Worm (Caenorhabditis elegans): ENCODE results near the gene F32D8.2.

Gene F32D8.2

DNA sequence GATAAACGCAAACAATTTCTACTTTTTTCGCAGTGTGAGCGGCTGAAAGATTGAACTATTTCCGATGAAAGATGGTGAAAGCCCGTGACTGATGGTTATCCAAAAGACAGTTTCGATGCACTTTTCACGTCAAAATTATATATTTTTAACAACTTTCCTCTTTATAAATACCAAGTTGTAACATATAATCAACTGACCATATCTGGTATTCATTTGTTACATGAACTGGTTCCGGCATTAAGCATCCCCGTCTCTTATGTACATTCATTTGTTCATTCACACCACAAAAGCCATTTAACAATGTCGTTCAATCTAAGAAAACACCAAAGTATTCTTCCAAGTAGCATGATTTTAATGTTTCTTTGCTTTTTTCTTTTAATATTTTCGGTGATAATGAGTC lies at the start of gene F32D8.2:
Gene F32D8.2 (plus strand): TSS at position 301 of the 400 bp plus-strand sequence.
- TF ChIP-seq sptf-1 (tag; optimal IDR thresholded peaks at IDR 0.05) (no peak), snu-23 (GFP tag; optimal IDR thresholded peaks at IDR 0.05) (no peak), elt-2 (tag; optimal IDR thresholded peaks at IDR 0.05) (no peak)

DNA sequence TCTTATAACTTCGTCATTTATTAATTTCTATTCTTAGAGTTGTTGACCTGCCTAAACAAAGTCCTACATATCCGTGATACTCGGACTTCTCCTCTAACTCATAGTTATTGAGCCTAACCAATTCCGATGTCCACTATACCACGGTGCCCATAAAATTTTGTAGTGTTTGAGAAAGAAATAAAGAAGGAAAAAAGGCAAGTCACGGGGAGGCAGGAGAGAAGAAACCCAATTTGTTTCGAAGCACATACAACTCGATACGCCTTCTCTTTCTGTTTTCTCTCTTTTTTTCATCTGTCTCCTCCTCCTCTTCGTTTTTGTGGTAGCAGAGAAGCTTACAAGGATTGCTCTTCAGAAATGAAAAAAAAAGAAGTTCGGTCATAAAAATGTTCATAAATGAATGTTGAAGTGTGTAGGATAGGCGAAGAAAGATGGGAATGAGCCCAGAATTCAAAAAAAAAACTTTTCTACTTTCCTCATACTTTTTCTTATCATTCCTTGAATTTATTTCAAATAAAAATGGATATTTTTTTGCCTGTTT lies 48.8 kb upstream of the F32D8.2 start:
- TF ChIP-seq fkh-10 (GFP tag; optimal IDR thresholded peaks at IDR 0.05) (peak; percentile 15), zag-1 (tag; optimal IDR thresholded peaks at IDR 0.05) (no peak), lin-14 (GFP tag; optimal IDR thresholded peaks at IDR 0.05) (peak; percentile 62), mep-1 (tag; optimal IDR thresholded peaks at IDR 0.05) (peak; percentile 8), skn-1 (tag; optimal IDR thresholded peaks at IDR 0.05) (no peak), ceh-63 (GFP tag; optimal IDR thresholded peaks at IDR 0.05) (no peak), aha-1 (tag; optimal IDR thresholded peaks at IDR 0.05) (no peak)

DNA sequence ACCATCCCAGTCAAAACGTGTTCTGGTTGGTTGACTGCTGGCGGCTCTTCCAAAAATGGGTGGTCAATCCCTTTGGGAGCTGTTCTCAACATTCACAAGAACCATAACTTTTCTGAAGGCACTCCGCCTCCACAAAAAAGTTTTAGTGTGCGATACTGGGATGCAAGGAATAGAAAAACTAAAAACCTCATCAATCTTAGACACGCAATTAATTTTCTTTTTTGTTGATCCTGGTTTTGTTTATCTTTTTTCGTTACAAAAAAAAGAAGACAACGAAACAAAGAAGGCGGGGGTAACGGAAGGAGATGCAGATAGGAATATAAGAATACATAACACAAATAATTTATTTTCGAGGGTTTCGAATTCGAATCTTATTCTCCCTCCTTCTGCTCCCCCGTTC lies 45.4 kb upstream of the F32D8.2 start:
- TF ChIP-seq nhr-71 (tag; optimal IDR thresholded peaks at IDR 0.05) (no peak), lin-14 (GFP tag; optimal IDR thresholded peaks at IDR 0.05) (peak; percentile 27)

DNA sequence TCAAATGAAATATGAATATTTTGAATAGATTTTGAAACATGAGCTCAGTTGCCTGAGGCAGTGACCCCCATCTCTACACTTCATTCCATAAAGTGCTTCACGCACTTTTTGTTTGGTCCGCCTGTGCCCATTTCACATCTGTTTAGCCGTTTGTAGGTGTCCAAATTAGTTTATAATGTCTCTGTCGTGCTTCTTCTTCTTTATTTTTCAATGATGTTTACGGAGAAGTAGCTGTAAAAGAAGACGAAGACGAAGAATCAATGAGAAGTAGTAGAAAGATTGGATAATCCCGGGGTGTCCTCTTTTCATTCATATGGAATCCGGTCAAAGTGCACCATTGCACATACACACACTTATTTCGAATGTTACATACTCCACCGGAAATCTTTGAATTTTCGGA lies 44.2 kb upstream of the F32D8.2 start:
- TF ChIP-seq skn-1 (tag; optimal IDR thresholded peaks at IDR 0.05) (no peak), lin-14 (GFP tag; optimal IDR thresholded peaks at IDR 0.05) (peak; percentile 8)

DNA sequence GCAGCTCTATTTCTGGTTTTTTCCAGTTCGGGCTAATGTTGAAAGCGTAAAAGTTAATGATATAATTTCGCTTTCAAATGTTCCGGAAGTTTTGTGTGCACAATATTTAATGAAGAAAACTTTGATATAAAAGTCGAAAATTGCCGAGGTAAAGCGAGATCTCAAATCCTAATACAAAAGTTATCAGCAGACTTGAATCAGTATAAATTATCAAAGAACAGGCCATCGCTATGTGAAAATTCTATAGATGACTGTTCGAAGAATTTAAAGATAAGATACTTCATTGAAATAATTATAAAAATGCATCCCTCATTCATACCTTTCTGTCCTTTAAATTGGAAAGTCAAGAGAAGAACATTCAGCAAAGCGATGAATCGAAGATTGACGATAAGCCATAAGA lies 36.7 kb upstream of the F32D8.2 start, which contains the start of gene C29A12.6:
Gene C29A12.6 (plus strand): TSS at position 301 of the 400 bp plus-strand sequence.
- TF ChIP-seq vab-15 (tag; optimal IDR thresholded peaks at IDR 0.05) = no peak
- no peak for TF ChIP-seq ztf-4 (tag; optimal IDR thresholded peaks at IDR 0.05)
- no peak for TF ChIP-seq unc-98 (GFP tag; IDR thresholded peaks at IDR 0.05)
- no peak for TF ChIP-seq aly-2 (tag; optimal IDR thresholded peaks at IDR 0.05)
- no peak for TF ChIP-seq isw-1 (GFP tag; IDR thresholded peaks at IDR 0.05)

DNA sequence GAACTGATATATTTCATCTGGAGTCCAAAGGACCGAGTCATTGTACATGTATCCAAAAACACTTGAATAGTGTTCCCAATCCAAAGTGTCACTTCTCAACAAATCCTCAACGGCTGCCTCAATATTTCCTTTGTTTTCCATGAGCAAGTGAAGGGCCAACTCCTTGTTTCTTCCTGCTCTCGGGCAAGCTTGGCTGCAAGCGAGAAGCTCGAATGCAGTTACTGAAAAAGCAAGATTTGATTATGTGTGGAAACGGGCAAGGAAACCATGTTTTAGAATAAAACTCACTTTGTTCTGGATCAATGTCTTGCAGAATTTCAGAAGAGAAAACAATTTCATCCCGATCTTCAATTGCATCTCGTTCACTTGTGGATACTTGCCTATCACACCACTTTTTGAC lies 29.4 kb upstream of the F32D8.2 start:
- TF ChIP-seq lin-14 (GFP tag; optimal IDR thresholded peaks at IDR 0.05) (peak; percentile 12), fkh-10 (GFP tag; optimal IDR thresholded peaks at IDR 0.05) (peak; percentile 52), ama-1 (optimal IDR thresholded peaks at IDR 0.05) (no peak)

DNA sequence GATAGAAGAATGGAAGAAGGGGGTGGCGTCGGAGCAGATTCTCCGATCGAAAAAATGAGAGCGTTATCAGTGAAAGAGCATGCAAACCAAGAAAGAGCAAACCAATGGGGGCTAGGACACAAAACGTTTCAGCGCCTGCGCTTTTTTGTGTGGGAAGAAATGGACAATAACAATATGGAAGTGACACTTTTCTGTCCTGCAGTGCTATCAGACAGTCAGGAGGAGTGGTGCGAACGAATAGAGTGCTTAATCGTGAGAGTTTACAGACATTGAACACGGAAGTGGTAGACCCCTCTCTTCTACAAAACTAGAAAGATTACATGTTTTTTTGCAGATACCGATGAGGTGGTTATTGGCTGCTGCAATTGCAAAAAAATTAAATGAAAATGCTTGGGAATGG lies 28.2 kb upstream of the F32D8.2 start:
- peak; percentile 6 for TF ChIP-seq lin-14 (GFP tag; optimal IDR thresholded peaks at IDR 0.05)
- TF ChIP-seq sup-37 (GFP tag; optimal IDR thresholded peaks at IDR 0.05) = no peak
- no peak for TF ChIP-seq hpl-2 (GFP tag; optimal IDR thresholded peaks at IDR 0.05)
- peak; percentile 63 for TF ChIP-seq elt-2 (tag; optimal IDR thresholded peaks at IDR 0.05)
- TF ChIP-seq nhr-20 (tag; optimal IDR thresholded peaks at IDR 0.05) = peak; percentile 24
- TF ChIP-seq pqm-1 (tag; optimal IDR thresholded peaks at IDR 0.05) = peak; percentile 10
- TF ChIP-seq fos-1 (tag; optimal IDR thresholded peaks at IDR 0.05) = no peak
- no peak for TF ChIP-seq Y116A8C.19 (tag; optimal IDR thresholded peaks at IDR 0.05; ENCODE audit: borderline replicate concordance)
- no peak for TF ChIP-seq ceh-88 (GFP tag; IDR thresholded peaks at IDR 0.05)
- no peak for TF ChIP-seq lin-13 (GFP tag; optimal IDR thresholded peaks at IDR 0.05)
- TF ChIP-seq hlh-17 (GFP tag; optimal IDR thresholded peaks at IDR 0.05; ENCODE audit: borderline replicate concordance) = no peak
- TF ChIP-seq aly-2 (tag; optimal IDR thresholded peaks at IDR 0.05) = no peak
- TF ChIP-seq dsc-1 (tag; optimal IDR thresholded peaks at IDR 0.05) = no peak

DNA sequence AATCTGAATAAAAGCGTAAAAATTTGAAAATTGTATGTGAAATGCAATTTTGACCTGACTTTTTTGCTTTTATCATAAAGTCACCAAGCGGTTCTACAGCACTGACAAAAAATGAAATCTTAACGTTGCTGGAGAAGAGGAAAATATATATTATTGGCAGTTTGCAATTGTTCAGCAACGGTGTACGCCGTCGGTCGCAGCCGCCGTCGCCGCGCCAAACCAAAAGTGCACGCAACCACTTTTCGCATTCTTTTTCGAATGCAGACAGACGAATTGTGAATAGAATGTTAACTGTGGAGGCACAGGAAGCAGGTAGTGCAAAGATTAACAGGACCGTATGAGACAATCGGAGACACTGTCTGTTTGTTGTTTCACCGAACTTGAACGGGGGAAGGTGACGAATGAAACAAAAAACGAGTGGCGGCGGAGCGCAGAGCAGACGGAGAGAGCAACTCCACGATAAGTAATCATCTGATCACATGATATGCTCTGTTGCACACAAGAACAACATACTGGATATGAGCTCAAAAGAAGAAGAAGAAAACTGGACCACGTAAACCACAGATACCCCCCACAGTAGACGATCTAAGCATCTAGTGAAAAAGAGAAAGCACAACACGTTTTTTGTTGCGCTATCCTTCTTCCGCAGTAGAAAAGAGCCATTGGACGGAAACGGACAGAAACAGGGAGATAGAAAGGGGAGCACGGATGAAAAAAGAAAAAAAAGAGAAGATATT lies 26.5 kb upstream of the F32D8.2 start:
- TF ChIP-seq jun-1 (tag; optimal IDR thresholded peaks at IDR 0.05) (peak; percentile 40), unc-62 (GFP tag; optimal IDR thresholded peaks at IDR 0.05) (no peak), mab-9 (GFP tag; IDR thresholded peaks at IDR 0.05) (no peak), blmp-1 (tag; optimal IDR thresholded peaks at IDR 0.05) (peak; percentile 29), mef-2 (tag; optimal IDR thresholded peaks at IDR 0.05) (no peak), fkh-10 (GFP tag; optimal IDR thresholded peaks at IDR 0.05) (peak; percentile 72), fkh-8 (tag; optimal IDR thresholded peaks at IDR 0.05) (peak; percentile 21), nhr-71 (tag; optimal IDR thresholded peaks at IDR 0.05) (peak; percentile 45), nhr-77 (tag; optimal IDR thresholded peaks at IDR 0.05) (peak; percentile 53), lin-15B (tag; optimal IDR thresholded peaks at IDR 0.05) (no peak), nhr-11 (tag; optimal IDR thresholded peaks at IDR 0.05) (no peak), lin-14 (GFP tag; optimal IDR thresholded peaks at IDR 0.05) (peak; percentile 77), nhr-20 (tag; optimal IDR thresholded peaks at IDR 0.05) (peak; percentile 37), efl-1 (optimal IDR thresholded peaks at IDR 0.05) (no peak), efl-1 (GFP tag; optimal IDR thresholded peaks at IDR 0.05 in 1 of 2) (peak in 1 of 2 experiments; percentile 22)
